Fruit fly (Drosophila melanogaster): Measurements from ENCODE around the gene ckd.

Gene ckd

dm6 chr3L:3249997-3250774, 7.5 kb upstream of the ckd start (continued):
- peak; percentile 86 for TF ChIP-seq acj6 (GFP tag; optimal IDR thresholded peaks at IDR 0.05)
- peak; percentile 63 for TF ChIP-seq CG3032 (tag; optimal IDR thresholded peaks at IDR 0.05)
- peak; percentile 90 for TF ChIP-seq CG10631 (GFP tag; optimal IDR thresholded peaks at IDR 0.05)
- TF ChIP-seq CG31627 (GFP tag; optimal IDR thresholded peaks at IDR 0.05) = peak; percentile 36
- TF ChIP-seq Eip78C (GFP tag) = peak; percentile 95
- no peak for TF ChIP-seq Ets21C (GFP tag; optimal IDR thresholded peaks at IDR 0.05)
- no peak for TF ChIP-seq CG8319 (GFP tag; optimal IDR thresholded peaks at IDR 0.05)
- peak; percentile 39 for TF ChIP-seq esn (GFP tag; optimal IDR thresholded peaks at IDR 0.05)
- peak; percentile 17 for TF ChIP-seq topi (GFP tag; optimal IDR thresholded peaks at IDR 0.05)
- peak; percentile 9 for TF ChIP-seq Met (GFP tag; optimal IDR thresholded peaks at IDR 0.05)
- TF ChIP-seq achi (GFP tag; optimal IDR thresholded peaks at IDR 0.05) = peak; percentile 90
- TF ChIP-seq Ets96B (tag; optimal IDR thresholded peaks at IDR 0.05) = peak; percentile 68
- peak; percentile 78 for TF ChIP-seq svp (GFP tag)
- peak; percentile 84 for TF ChIP-seq CG3919 (GFP tag; optimal IDR thresholded peaks at IDR 0.05)
- TF ChIP-seq CG4318 (GFP tag; optimal IDR thresholded peaks at IDR 0.05) = peak; percentile 95
- TF ChIP-seq CG9139 (GFP tag; optimal IDR thresholded peaks at IDR 0.05) = peak; percentile 8
- peak; percentile 88 for TF ChIP-seq dac (GFP tag; optimal IDR thresholded peaks at IDR 0.05)
- TF ChIP-seq salr (GFP tag; optimal IDR thresholded peaks at IDR 0.05) = peak in 1 of 2 experiments; percentile 99
- TF ChIP-seq vri (GFP tag; optimal IDR thresholded peaks at IDR 0.05) = peak; percentile 10
- peak; percentile 45 for TF ChIP-seq CG34406 (GFP tag; optimal IDR thresholded peaks at IDR 0.05)
- peak; percentile 80 for TF ChIP-seq fkh (GFP tag; optimal IDR thresholded peaks at IDR 0.05)
- TF ChIP-seq dsx (GFP tag; optimal IDR thresholded peaks at IDR 0.05; ENCODE audit: poor library complexity, severe bottlenecking) = peak; percentile 28
- peak; percentile 86 for TF ChIP-seq Gug (GFP tag; IDR thresholded peaks at IDR 0.05)
- peak; percentile 33 for TF ChIP-seq Smox (GFP tag; optimal IDR thresholded peaks at IDR 0.05)
- peak; percentile 98 for TF ChIP-seq CG32006 (GFP tag; optimal IDR thresholded peaks at IDR 0.05)
- peak; percentile 33 to 50 for TF ChIP-seq ss (GFP tag; optimal IDR thresholded peaks at IDR 0.05)
- TF ChIP-seq CG15336 (GFP tag; IDR thresholded peaks at IDR 0.05) = peak; percentile 87
- TF ChIP-seq CG16779 (tag; optimal IDR thresholded peaks at IDR 0.05) = peak; percentile 63
- TF ChIP-seq Hr39 (GFP tag; optimal IDR thresholded peaks at IDR 0.05) = peak; percentile 40
- no peak for TF ChIP-seq Hr38 (GFP tag; optimal IDR thresholded peaks at IDR 0.05)
- TF ChIP-seq pdm3 (GFP tag; optimal IDR thresholded peaks at IDR 0.05) = peak; percentile 87
- TF ChIP-seq CG6276 (GFP tag; optimal IDR thresholded peaks at IDR 0.05) = peak; percentile 94

dm6 chr3L:3250922-3251658, 6.6 kb upstream of the ckd start:
- no peak for TF ChIP-seq CG11762 (GFP tag; optimal IDR thresholded peaks at IDR 0.05; ENCODE audit: insufficient read depth)
- no peak for TF ChIP-seq CG8319 (GFP tag; optimal IDR thresholded peaks at IDR 0.05)
- TF ChIP-seq Eip93F (GFP tag; optimal IDR thresholded peaks at IDR 0.05) = peak; percentile 79
- TF ChIP-seq CG34406 (GFP tag; optimal IDR thresholded peaks at IDR 0.05) = no peak
- TF ChIP-seq CG10669 (GFP tag; optimal IDR thresholded peaks at IDR 0.05) = no peak
- peak; percentile 40 for TF ChIP-seq Eip78C (GFP tag)
- TF ChIP-seq vri (GFP tag; optimal IDR thresholded peaks at IDR 0.05) = peak; percentile 4
- TF ChIP-seq OdsH (GFP tag; optimal IDR thresholded peaks at IDR 0.05) = peak; percentile 6
- TF ChIP-seq esn (GFP tag; optimal IDR thresholded peaks at IDR 0.05) = peak; percentile 30
- no peak for TF ChIP-seq CG9139 (GFP tag; optimal IDR thresholded peaks at IDR 0.05)
- no peak for TF ChIP-seq CG8632 (GFP tag; optimal IDR thresholded peaks at IDR 0.05)
- peak; percentile 27 for TF ChIP-seq net (GFP tag; optimal IDR thresholded peaks at IDR 0.05)
- no peak for TF ChIP-seq Hr4 (GFP tag; optimal IDR thresholded peaks at IDR 0.05)
- TF ChIP-seq Smox (GFP tag; optimal IDR thresholded peaks at IDR 0.05) = peak; percentile 18
- TF ChIP-seq svp (GFP tag) = peak; percentile 80
